Worm (Caenorhabditis elegans): ENCODE measurements around the gene daf-9.
A peak's percentile ranks its signal among the peaks of the same experiment; 100 is the strongest.

DNA sequence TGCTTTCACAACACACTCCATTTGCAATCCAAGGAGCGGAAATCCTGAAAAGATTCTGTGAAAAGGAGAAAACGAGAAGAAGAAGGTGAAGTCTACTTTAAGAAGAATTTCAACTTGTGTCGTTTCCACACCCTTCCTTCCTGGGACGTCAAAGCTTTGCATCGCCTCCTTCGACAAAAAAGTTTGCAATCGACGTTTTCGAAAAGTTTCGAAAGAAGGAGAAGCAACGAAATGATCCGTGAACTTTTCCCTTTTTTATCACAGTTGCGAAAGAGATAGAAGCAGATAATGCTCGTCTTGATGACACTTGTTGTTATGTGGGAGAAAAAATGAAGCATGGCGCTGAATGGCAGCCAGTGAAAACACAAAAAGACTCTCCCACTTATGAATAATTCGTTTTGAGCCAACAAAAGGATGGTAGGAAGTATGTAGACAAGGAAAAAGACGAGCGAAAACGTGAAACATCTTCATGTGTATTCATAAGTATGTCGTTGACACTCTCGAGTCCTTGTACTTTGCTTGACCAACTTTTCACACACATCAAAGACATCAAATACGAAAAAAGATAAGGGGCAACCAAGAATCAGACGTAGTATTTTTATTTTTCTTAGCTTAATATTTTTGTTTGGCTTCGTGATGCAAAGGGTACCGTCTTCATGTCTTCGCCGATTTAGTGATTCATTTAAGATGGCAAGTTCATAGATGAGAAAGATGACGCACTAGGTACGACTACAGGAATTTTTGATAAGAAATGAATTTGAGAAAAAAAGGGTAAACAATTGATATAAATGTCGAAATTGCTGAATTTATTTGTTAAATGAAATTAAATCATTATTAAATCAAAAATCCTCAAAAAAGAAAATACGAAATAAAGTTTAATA is 52.3 kb downstream of the daf-9 start:
- TF ChIP-seq T20F7.1 (GFP tag; optimal IDR thresholded peaks at IDR 0.05) = no peak
- peak; percentile 66 for TF ChIP-seq nhr-28 (tag; optimal IDR thresholded peaks at IDR 0.05)
- no peak for TF ChIP-seq lin-15B (tag; optimal IDR thresholded peaks at IDR 0.05)
- no peak for TF ChIP-seq skn-1 (tag; optimal IDR thresholded peaks at IDR 0.05)
- no peak for TF ChIP-seq lin-39 (tag; optimal IDR thresholded peaks at IDR 0.05)
- TF ChIP-seq nhr-48 (tag; optimal IDR thresholded peaks at IDR 0.05) = no peak
- TF ChIP-seq snpc-4 (tag; optimal IDR thresholded peaks at IDR 0.05) = no peak
- TF ChIP-seq unc-130 (GFP tag; optimal IDR thresholded peaks at IDR 0.05) = no peak
- TF ChIP-seq hmg-1.1 (GFP tag; IDR thresholded peaks at IDR 0.05) = no peak
